Fruit fly (Drosophila melanogaster) whole organism: ENCODE measurements around the gene Adsl.

Experiments used
- CG8478 ChIP-seq: fragments of >200 bp; optimal IDR thresholded peaks from 2 replicates; lab custom pipeline; 2018; ENCODE audit warnings: inconsistent platforms
- Dll ChIP-seq: fragments of >200 bp; optimal IDR thresholded peaks from 2 replicates; lab custom pipeline; 2017
- EcR ChIP-seq, 2 experiments: fragments of >200 bp; optimal IDR thresholded peaks; 2 replicates each; lab custom pipeline; 2017; ENCODE audit warnings: missing biosample characterization in 2 of 2, missing genetic modification characterization in 2 of 2, missing genetic modification reagents in 2 of 2
- pan ChIP-seq: fragments of >200 bp; optimal IDR thresholded peaks from 2 replicates; lab custom pipeline; 2017
- psq ChIP-seq: fragments of >200 bp; optimal IDR thresholded peaks from 2 replicates; lab custom pipeline; 2017
- usp ChIP-seq: fragments of >200 bp; optimal IDR thresholded peaks from 2 replicates; lab custom pipeline; 2017; ENCODE audit warnings: missing biosample characterization, missing genetic modification characterization, mixed read lengths

Gene Adsl

dm6 chr3R:17035945-17036344 lies 15.0 kb upstream of the Adsl start, which contains the start of gene CG4009:
TSS of gene CG4009 (minus strand) at chr3R:17036045.
- TF ChIP-seq Dll (lab: Kevin White, UChicago) (no peak), CG8478 (lab: Kevin White, UChicago) (no peak), EcR (GFP tag; optimal IDR thresholded peaks at IDR 0.05; lab: Kevin White, UChicago) (no peak), pan (lab: Kevin White, UChicago) (no peak), psq (lab: Kevin White, UChicago) (no peak), usp (no peak)

dm6 chr3R:17031502-17031901 lies 10.6 kb upstream of the Adsl start, which contains the start of gene CG31268:
TSS of gene CG31268 (plus strand) at chr3R:17031802.
- TF ChIP-seq EcR (GFP tag; optimal IDR thresholded peaks at IDR 0.05; lab: Kevin White, UChicago) = no peak
- TF ChIP-seq pan (lab: Kevin White, UChicago) = no peak
- no peak for TF ChIP-seq Dll (lab: Kevin White, UChicago)
- no peak for TF ChIP-seq CG8478 (lab: Kevin White, UChicago)
- TF ChIP-seq psq (lab: Kevin White, UChicago) = no peak
- TF ChIP-seq usp = no peak

DNA sequence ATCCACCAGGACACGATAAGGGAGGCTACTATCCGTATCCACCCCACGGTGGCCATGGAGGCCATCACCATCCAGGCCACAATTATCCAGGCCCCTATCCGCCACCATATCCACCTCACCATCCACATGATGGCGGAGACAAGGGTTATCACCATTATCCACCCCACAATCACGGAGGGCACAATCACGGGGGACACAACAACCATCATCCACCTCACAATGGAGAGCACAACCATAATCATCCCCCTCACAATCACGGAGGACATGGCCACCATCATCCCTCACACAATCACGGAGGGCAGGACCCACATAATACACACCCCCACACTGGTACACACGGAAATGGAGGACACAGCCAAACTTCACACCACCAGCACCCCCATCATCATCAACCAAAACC lies 8.9 kb upstream of the Adsl start:
- TF ChIP-seq pan (lab: Kevin White, UChicago) (no peak), usp (no peak), EcR (GFP tag; optimal IDR thresholded peaks at IDR 0.05; lab: Kevin White, UChicago) (no peak), CG8478 (lab: Kevin White, UChicago) (no peak), Dll (lab: Kevin White, UChicago) (no peak), psq (lab: Kevin White, UChicago) (no peak)

dm6 chr3R:17028393-17028792 lies 7.5 kb upstream of the Adsl start, which contains the start of gene CG5225:
TSS of gene CG5225 (plus strand) at chr3R:17028693.
- TF ChIP-seq EcR (GFP tag; optimal IDR thresholded peaks at IDR 0.05; lab: Kevin White, UChicago) (no peak), usp (no peak), psq (lab: Kevin White, UChicago) (no peak), CG8478 (lab: Kevin White, UChicago) (no peak), pan (lab: Kevin White, UChicago) (no peak), Dll (lab: Kevin White, UChicago) (no peak)

dm6 chr3R:17018902-17019527 lies 1.9 kb downstream of the Adsl start:
- TF ChIP-seq pan (lab: Kevin White, UChicago) (no peak), EcR (GFP tag; optimal IDR thresholded peaks at IDR 0.05; lab: Kevin White, UChicago) (no peak), CG8478 (lab: Kevin White, UChicago) (no peak), psq (lab: Kevin White, UChicago) (no peak), Dll (lab: Kevin White, UChicago) (no peak), usp (no peak)

- TF ChIP-seq CG8478 (lab: Kevin White, UChicago) (no peak), pan (lab: Kevin White, UChicago) (no peak), psq (lab: Kevin White, UChicago) (no peak), Dll (lab: Kevin White, UChicago) (no peak)
Measured at dm6 chr3R:17016193-17016592, 4.7 kb downstream of the Adsl start.

dm6 chr3R:17014276-17014675 lies 6.6 kb downstream of the Adsl start, which contains the start of gene Pxd:
TSS of gene Pxd (plus strand) at chr3R:17014576.
- TF ChIP-seq CG8478 (lab: Kevin White, UChicago) (no peak), EcR (GFP tag; optimal IDR thresholded peaks at IDR 0.05; lab: Kevin White, UChicago) (no peak), usp (no peak), psq (lab: Kevin White, UChicago) (no peak), pan (lab: Kevin White, UChicago) (no peak), Dll (lab: Kevin White, UChicago) (no peak)

DNA sequence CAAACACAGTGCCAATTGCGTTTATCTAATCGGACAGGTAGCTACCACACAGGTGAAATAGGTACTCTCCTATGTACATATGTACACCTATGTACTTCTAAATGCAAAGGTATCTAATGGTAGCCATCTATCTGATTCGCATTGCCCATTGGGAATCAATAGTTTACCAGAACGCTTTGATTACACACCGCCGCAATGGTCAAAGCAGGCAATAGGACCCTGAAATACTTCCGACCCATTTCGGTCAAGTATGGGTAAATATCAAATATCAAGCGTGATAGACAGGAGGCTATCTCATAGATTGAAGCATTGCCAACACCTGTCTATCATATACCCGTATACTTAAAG lies 12.3 kb downstream of the Adsl start:
- no peak for TF ChIP-seq usp
- no peak for TF ChIP-seq psq (lab: Kevin White, UChicago)
- TF ChIP-seq pan (lab: Kevin White, UChicago) = no peak
- TF ChIP-seq CG8478 (lab: Kevin White, UChicago) = no peak
- TF ChIP-seq EcR (GFP tag; optimal IDR thresholded peaks at IDR 0.05; lab: Kevin White, UChicago) = no peak
- no peak for TF ChIP-seq Dll (lab: Kevin White, UChicago)

- TF ChIP-seq usp = no peak
- TF ChIP-seq CG8478 (lab: Kevin White, UChicago) = no peak
- no peak for TF ChIP-seq pan (lab: Kevin White, UChicago)
- TF ChIP-seq Dll (lab: Kevin White, UChicago) = no peak
Measured at dm6 chr3R:17008018-17008674, 12.8 kb downstream of the Adsl start, which contains the start of gene CG8907. TSS of gene CG8907 (plus strand) at chr3R:17008269.

DNA sequence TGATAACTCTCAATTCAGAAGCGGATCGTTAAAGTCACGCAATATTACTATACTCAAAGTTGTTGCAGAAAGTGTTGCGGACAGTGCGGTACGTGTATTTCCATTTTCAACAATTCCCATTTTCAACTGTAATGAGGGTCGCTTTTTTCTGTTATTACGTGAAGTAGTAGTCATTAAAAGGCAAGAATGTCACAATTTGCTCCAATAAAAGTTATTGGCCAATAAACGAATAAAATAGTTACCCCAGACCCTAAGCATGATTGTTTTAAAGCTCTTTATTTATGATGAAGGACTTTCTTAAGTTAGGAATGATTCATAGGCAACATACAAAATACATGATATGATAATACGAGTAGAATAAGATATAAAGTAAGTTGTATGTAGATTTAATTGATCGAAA lies 13.6 kb downstream of the Adsl start:
- TF ChIP-seq EcR (GFP tag; optimal IDR thresholded peaks at IDR 0.05; lab: Kevin White, UChicago) (no peak), CG8478 (lab: Kevin White, UChicago) (no peak), psq (lab: Kevin White, UChicago) (no peak), Dll (lab: Kevin White, UChicago) (no peak), usp (no peak)

DNA sequence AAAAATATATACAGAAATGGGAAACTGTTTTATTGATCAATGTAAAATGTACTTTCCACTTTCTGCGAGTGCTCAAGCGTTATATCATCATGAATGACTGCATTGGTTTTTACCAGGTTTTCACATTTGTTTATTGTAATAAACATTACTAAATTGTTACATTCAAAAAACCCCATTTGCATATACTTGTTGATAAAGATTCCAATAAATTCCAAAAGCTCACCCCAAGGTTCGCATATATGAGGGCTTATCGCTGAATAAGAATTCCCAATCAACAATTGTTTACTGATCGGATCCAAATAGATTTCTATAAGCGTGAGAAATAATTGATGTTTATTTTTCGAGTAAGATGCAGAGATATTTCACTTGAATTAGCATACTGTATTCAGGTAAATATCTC lies 17.5 kb downstream of the Adsl start:
- TF ChIP-seq pan (lab: Kevin White, UChicago) (no peak), EcR (GFP tag; optimal IDR thresholded peaks at IDR 0.05; lab: Kevin White, UChicago) (no peak), CG8478 (lab: Kevin White, UChicago) (no peak), usp (no peak), Dll (lab: Kevin White, UChicago) (no peak), psq (lab: Kevin White, UChicago) (no peak)
